Worm (Caenorhabditis elegans): ENCODE data around the gene T28A11.25.

Gene T28A11.25

DNA sequence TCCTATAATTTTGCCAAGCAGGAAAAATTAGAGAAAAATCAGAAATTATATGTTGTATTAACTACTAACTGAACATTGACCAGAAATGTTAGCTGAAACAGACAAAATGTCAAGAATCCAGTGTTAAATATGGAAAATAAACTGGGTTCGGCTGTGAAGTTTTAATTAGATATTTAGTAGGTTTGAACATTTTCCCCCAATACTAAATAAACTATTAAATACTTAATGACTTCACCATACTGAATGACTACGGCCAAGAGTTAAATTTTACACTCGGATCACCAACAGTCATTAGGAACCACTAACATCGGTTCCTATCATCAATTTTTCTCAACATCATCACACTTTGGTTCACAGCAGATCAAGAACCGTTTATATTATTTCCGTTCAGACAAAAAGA, 13.7 kb downstream of the T28A11.25 start:
- TF ChIP-seq mab-9 (GFP tag; IDR thresholded peaks at IDR 0.05): no peak
- TF ChIP-seq C16A3.4 (tag; optimal IDR thresholded peaks at IDR 0.05): no peak
- TF ChIP-seq efl-3 (GFP tag; optimal IDR thresholded peaks at IDR 0.05): no peak
- no peak for TF ChIP-seq nhr-11 (tag; optimal IDR thresholded peaks at IDR 0.05)
- no peak for TF ChIP-seq egl-27 (tag; optimal IDR thresholded peaks at IDR 0.05)
- TF ChIP-seq unc-130 (tag; optimal IDR thresholded peaks at IDR 0.05): no peak
- TF ChIP-seq skn-1 (tag; optimal IDR thresholded peaks at IDR 0.05): no peak
- no peak for TF ChIP-seq nhr-90 (tag; optimal IDR thresholded peaks at IDR 0.05; ENCODE audit: poor library complexity)
- TF ChIP-seq fos-1 (tag; optimal IDR thresholded peaks at IDR 0.05): no peak

- TF ChIP-seq fkh-10 (GFP tag; optimal IDR thresholded peaks at IDR 0.05) (no peak), pqm-1 (tag; optimal IDR thresholded peaks at IDR 0.05) (no peak), ztf-11 (tag; optimal IDR thresholded peaks at IDR 0.05) (no peak), pax-3 (tag; optimal IDR thresholded peaks at IDR 0.05) (no peak), lin-15B (tag; optimal IDR thresholded peaks at IDR 0.05) (no peak), mep-1 (tag; optimal IDR thresholded peaks at IDR 0.05) (no peak), Y116A8C.19 (tag; optimal IDR thresholded peaks at IDR 0.05; ENCODE audit: borderline replicate concordance) (no peak), unc-30 (tag; optimal IDR thresholded peaks at IDR 0.05) (no peak), nhr-90 (tag; optimal IDR thresholded peaks at IDR 0.05; ENCODE audit: poor library complexity) (no peak), snpc-4 (tag; optimal IDR thresholded peaks at IDR 0.05) (no peak), fkh-4 (tag; optimal IDR thresholded peaks at IDR 0.05; ENCODE audit: borderline replicate concordance) (no peak), hpl-2 (GFP tag; optimal IDR thresholded peaks at IDR 0.05) (no peak), snu-23 (GFP tag; optimal IDR thresholded peaks at IDR 0.05) (no peak), ztf-4 (tag; optimal IDR thresholded peaks at IDR 0.05) (no peak), unc-98 (GFP tag; IDR thresholded peaks at IDR 0.05) (no peak), C16A3.4 (tag; optimal IDR thresholded peaks at IDR 0.05) (no peak), sox-4 (tag; optimal IDR thresholded peaks at IDR 0.05) (no peak)
Observed at ce11 chrV:3297764-3298163, 16.1 kb downstream of the T28A11.25 start, which contains the start of gene srx-122. TSS of gene srx-122 (minus strand) at chrV:3297864.

DNA sequence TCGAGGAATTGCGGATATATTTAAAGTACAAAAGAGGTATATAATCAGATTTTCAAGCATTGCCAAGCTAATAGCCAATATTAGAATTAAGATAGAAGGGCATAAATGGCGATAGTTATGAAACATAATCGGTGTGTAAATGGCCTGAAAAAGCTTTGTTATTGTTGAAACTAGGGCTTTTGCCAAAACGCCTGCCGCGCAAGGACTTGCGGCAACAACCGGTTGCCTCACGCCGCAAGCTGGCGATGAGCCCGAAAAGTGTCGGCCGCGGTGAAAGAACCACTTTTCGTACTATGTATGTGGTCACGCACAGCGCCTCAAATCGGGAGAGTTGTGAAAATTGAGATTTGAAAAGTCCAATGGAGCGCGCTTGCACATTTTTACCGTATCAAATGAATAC, 17.8 kb downstream of the T28A11.25 start:
- TF ChIP-seq nhr-28 (tag; optimal IDR thresholded peaks at IDR 0.05) (no peak), sox-4 (tag; optimal IDR thresholded peaks at IDR 0.05) (no peak), lin-35 (GFP tag; optimal IDR thresholded peaks at IDR 0.05) (no peak), lsy-2 (tag; optimal IDR thresholded peaks at IDR 0.05) (no peak), unc-86 (tag; optimal IDR thresholded peaks at IDR 0.05) (no peak), ztf-4 (tag; optimal IDR thresholded peaks at IDR 0.05) (no peak), snu-23 (GFP tag; optimal IDR thresholded peaks at IDR 0.05) (no peak), dsc-1 (tag; optimal IDR thresholded peaks at IDR 0.05) (no peak), nhr-47 (tag; optimal IDR thresholded peaks at IDR 0.05) (no peak), nhr-90 (tag; optimal IDR thresholded peaks at IDR 0.05; ENCODE audit: poor library complexity) (no peak), zag-1 (tag; optimal IDR thresholded peaks at IDR 0.05) (no peak), ces-1 (GFP tag; optimal IDR thresholded peaks at IDR 0.05) (no peak), egl-27 (tag; optimal IDR thresholded peaks at IDR 0.05) (no peak), xbp-1 (tag; optimal IDR thresholded peaks at IDR 0.05) (no peak), fkh-10 (GFP tag; optimal IDR thresholded peaks at IDR 0.05) (no peak), unc-62 (GFP tag; optimal IDR thresholded peaks at IDR 0.05) (no peak)

DNA sequence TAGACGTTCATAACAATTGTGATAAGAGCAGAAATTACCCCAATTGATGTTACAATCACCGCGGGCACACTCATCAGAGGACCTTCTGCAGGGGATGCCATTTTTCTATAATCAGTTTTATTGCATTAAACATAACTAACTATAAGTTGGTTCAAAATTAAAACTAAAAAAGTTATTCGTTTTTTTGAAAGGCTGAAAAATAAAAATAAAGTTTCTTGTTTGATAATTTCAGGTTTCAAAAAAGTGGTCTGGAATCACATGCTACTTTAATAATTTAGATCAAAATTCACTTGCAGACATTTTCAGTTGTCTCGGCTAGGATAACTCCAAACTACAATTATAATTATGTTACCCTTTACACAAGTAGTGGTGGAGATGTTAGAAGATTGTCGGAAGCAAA, 20.3 kb downstream of the T28A11.25 start, which contains the start of gene srbc-1:
Gene srbc-1, minus strand, starts transcription at position 101 of the 400 bp plus-strand sequence.
- TF ChIP-seq tlp-1 (tag; optimal IDR thresholded peaks at IDR 0.05) (no peak), C04F5.9 (tag; optimal IDR thresholded peaks at IDR 0.05) (no peak)

DNA sequence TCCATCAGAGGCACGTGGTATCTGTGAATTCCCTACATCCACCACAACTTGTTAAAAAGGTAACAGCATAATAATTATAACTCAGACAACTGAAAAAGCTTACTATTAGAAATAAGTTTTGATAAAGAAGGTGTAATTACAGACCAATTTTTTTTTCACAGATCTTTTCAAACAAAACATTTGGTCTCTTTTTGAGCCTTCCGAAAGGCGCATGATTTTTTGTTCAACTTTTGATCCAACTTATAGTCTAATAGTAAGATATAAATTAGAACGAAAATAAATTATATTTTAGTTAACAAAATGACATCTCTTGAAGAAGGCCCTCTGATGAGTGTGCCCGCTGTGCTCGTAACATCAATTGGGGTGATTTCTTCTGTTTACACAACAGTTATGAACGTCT, 26.5 kb downstream of the T28A11.25 start, which contains the start of gene srbc-3:
Gene srbc-3, plus strand, starts transcription at position 301 of the 400 bp plus-strand sequence.
- TF ChIP-seq tlp-1 (tag; optimal IDR thresholded peaks at IDR 0.05) (no peak), nhr-85 (tag) (peak; percentile 2)

All from whole organism, L1 larva.